Worm (Caenorhabditis elegans): ENCODE results near the gene snf-12.

DNA sequence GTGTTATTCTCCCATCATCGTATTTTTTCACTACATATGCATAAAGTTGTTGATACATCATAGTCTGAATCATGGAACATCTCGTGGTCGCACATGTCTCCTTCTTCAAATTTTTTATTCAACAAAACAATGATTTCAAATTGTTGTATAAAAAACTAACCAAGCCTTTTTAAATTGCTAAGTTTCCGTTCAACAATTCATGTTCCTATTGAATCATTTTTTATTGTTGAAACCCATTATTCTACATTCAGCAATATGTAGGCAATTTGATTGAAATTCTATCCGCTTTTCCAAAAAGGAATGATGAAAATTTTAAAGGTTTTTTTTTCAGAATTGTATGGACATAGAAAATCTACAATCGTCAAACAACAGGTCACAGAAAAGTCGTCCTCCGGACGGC lies 53.4 kb downstream of the snf-12 start, which contains the start of gene ajm-1:
- no peak for TF ChIP-seq klf-2 (GFP tag; conservative IDR thresholded peaks at IDR 0.05)
- TF ChIP-seq ztf-29 (GFP tag; IDR thresholded peaks at IDR 0.05) = no peak
- no peak for TF ChIP-seq flt-1 (GFP tag; IDR thresholded peaks at IDR 0.05)
- no peak for TF ChIP-seq ztf-23 (GFP tag; IDR thresholded peaks at IDR 0.05)
- TF ChIP-seq cog-1 (tag; optimal IDR thresholded peaks at IDR 0.05) = no peak
- TF ChIP-seq tab-1 (GFP tag; IDR thresholded peaks at IDR 0.05) = no peak
- no peak for TF ChIP-seq T22C8.4 (GFP tag; IDR thresholded peaks at IDR 0.05)
- no peak for TF ChIP-seq med-1 (GFP tag; optimal IDR thresholded peaks at IDR 0.05; ENCODE audit: insufficient read depth)
